Worm (Caenorhabditis elegans): ENCODE results near the gene lgc-36.

DNA sequence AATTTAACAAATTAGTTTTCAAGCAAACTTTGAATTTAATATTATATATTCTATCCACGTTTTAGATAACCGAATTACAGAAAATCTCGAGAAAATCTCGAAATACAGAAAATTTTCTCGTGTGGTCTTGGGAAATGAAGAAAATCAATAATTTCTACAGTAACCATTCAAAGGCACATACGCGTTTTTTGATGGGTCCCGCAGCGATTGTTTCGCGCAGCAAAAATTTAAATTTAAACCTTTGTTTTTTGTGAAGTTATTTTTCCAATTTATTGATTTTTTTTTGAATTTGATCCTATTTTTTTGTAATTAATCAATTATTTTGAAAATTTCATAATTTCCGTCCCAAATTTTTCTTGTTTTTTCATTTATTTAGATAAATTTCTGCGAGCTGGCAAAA is 20.8 kb upstream of the lgc-36 start:
- no peak for TF ChIP-seq ama-1 (optimal IDR thresholded peaks at IDR 0.05)
- no peak for TF ChIP-seq pax-3 (tag; optimal IDR thresholded peaks at IDR 0.05)
- TF ChIP-seq nhr-76 (tag; optimal IDR thresholded peaks at IDR 0.05): no peak
- no peak for TF ChIP-seq nhr-19 (GFP tag; conservative IDR thresholded peaks at IDR 0.05)
- no peak for TF ChIP-seq elt-3 (tag; optimal IDR thresholded peaks at IDR 0.05)
- TF ChIP-seq ceh-82 (tag; optimal IDR thresholded peaks at IDR 0.05): no peak
- TF ChIP-seq ets-5 (GFP tag; IDR thresholded peaks at IDR 0.05): no peak
- TF ChIP-seq lin-15B (tag; optimal IDR thresholded peaks at IDR 0.05): no peak

Measured in whole organism, L1 larva.